Fruit fly (Drosophila melanogaster): ENCODE data around the gene CG10761.

The CG10761 gene

DNA sequence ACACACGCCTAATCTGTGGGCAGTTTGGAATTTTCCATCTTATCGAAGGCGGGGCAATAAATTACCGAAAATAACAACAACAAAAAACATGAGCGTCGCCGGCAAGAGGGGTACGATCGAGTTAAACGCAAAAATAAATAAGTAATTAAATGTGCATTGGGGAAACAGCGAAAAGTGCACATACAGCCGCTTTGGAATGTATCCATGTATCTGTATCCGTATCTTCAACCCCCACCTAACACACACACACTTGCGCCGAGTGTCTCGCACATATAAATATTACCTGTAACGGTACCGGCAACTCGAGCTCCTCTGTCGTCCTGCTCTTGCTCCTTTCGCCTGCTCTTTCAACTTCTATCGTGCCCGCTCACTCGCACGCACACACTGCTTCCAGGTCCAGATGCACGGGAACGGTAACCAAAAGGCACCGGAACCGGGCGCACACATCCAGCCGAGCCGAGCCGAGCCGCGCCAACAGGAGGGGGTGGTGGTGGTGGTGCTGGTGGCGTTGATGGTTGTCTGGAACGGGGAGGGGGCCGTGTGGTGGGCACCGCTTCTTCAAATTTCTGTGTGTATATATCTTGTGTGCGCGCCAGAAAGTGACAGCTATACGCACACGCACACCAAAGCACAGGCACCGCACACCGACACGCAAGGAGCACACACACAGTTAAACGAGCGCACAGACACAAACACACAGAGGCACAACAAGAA, 21.1 kb downstream of the CG10761 start:
- peak; percentile 24 for TF ChIP-seq Dll (optimal IDR thresholded peaks at IDR 0.05)
- TF ChIP-seq pan (optimal IDR thresholded peaks at IDR 0.05) = no peak
- TF ChIP-seq CG8478 (optimal IDR thresholded peaks at IDR 0.05) = peak; percentile 87
- no peak for TF ChIP-seq psq (optimal IDR thresholded peaks at IDR 0.05)

DNA sequence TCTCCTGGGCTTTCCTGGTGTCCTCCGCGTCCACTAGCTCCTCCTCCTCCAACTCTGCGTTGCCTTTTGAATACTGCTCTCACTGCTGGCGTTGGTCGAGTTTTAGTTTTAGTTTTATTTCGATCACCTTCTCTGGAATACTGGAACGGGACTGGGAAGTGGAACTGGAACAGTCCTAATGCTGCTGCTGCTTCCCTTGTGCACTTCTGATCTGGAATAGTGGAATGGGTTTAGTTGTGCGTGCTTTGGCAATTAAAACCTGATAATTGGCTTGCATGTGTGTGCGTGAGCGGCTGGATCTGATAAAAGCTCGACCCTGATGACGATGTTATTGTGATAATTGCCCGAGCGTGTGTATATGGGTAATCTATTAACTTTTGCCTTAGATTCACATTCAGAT, 21.9 kb downstream of the CG10761 start:
- no peak for TF ChIP-seq EcR (GFP tag; optimal IDR thresholded peaks at IDR 0.05)
- TF ChIP-seq Dll (optimal IDR thresholded peaks at IDR 0.05) = no peak
- no peak for TF ChIP-seq pan (optimal IDR thresholded peaks at IDR 0.05)
- TF ChIP-seq CG8478 (optimal IDR thresholded peaks at IDR 0.05) = no peak
- no peak for TF ChIP-seq usp (GFP tag; optimal IDR thresholded peaks at IDR 0.05)
- no peak for TF ChIP-seq psq (optimal IDR thresholded peaks at IDR 0.05)

DNA sequence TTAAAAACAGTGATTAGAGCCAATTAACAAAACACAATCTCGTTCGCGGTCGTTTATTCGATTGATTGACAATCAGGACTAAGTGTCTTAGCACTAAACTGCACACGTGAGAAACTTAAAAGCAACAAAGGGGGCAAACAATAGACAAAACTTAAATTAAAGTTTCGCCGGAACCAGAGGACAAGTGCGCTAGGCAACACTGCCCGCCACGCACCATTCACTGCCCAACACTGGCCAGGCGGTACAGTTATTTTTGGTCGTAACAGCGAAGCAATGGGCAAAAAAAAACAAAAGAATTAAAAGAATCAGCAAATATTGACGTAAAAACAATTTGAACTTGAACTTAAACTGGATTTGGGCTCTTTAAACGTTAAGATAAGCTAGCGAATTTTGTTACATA, 25.3 kb downstream of the CG10761 start:
- no peak for TF ChIP-seq pan (optimal IDR thresholded peaks at IDR 0.05)
- TF ChIP-seq usp (GFP tag; optimal IDR thresholded peaks at IDR 0.05) = no peak
- no peak for TF ChIP-seq psq (optimal IDR thresholded peaks at IDR 0.05)

DNA sequence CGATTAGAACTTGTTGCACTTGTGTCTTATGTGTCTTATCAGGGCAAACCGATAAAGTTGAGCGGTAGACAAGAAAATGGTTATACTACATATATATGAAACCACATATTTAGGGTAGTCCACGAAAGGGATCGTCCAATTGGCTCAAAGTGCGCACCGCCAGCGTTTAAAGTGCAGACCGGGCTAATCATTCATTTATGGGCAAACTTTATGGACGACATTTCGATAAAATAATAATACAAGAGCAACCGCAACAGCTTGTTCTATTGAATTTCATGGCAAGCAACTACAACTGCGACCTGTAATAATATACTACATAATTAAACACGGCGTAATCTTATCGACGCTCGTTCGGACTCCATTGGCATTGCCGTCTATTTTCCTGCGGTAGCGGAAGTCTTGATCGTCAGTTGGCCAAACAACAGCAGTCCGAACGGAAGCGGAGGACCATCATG, 27.1 kb downstream of the CG10761 start, which contains the start of the genes cyr and CG2120:
Gene cyr, minus strand, starts transcription at position 294 of the 455 bp plus-strand sequence.
Gene CG2120, plus strand, starts transcription at position 405 of the 455 bp plus-strand sequence.
- no peak for TF ChIP-seq psq (optimal IDR thresholded peaks at IDR 0.05)
- no peak for TF ChIP-seq EcR (GFP tag; optimal IDR thresholded peaks at IDR 0.05)
- no peak for TF ChIP-seq CG8478 (optimal IDR thresholded peaks at IDR 0.05)
- no peak for TF ChIP-seq pan (optimal IDR thresholded peaks at IDR 0.05)
- TF ChIP-seq Dll (optimal IDR thresholded peaks at IDR 0.05) = no peak
- TF ChIP-seq usp (GFP tag; optimal IDR thresholded peaks at IDR 0.05) = no peak

DNA sequence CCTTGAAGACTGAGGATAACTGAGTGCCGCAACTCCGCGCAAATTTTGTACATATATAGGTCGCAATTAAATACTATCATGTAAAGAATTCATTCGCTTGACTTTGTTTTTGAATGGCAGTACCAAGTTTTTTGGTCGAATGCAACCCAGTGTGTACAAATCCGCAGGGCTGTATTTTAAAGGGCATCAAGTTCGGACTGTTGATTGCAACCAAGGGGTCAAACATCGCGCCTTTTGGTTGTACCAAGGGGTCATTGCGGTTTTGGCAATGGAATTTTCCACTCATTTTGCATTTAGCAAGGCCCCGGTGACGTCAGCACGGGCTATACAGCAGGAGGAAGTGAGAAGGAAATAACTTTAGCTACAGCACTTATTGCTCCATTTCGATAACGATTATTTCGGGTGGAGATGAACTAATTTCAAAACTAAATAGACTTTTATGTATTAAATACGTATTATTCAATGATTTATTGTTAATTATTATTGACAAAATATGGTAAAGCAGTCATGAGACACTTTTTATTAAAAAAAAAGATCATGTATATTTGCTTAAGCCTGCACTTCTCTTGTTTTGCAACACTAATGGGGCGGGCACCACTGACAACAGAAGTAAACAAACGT, 30.8 kb downstream of the CG10761 start, which contains the start of gene CG10958:
Gene CG10958, plus strand, starts transcription at position 593 of the 621 bp plus-strand sequence.
- TF ChIP-seq EcR (GFP tag; optimal IDR thresholded peaks at IDR 0.05) (no peak), pan (optimal IDR thresholded peaks at IDR 0.05) (no peak), psq (optimal IDR thresholded peaks at IDR 0.05) (no peak), CG8478 (optimal IDR thresholded peaks at IDR 0.05) (no peak), usp (GFP tag; optimal IDR thresholded peaks at IDR 0.05) (no peak), Dll (optimal IDR thresholded peaks at IDR 0.05) (no peak)

DNA sequence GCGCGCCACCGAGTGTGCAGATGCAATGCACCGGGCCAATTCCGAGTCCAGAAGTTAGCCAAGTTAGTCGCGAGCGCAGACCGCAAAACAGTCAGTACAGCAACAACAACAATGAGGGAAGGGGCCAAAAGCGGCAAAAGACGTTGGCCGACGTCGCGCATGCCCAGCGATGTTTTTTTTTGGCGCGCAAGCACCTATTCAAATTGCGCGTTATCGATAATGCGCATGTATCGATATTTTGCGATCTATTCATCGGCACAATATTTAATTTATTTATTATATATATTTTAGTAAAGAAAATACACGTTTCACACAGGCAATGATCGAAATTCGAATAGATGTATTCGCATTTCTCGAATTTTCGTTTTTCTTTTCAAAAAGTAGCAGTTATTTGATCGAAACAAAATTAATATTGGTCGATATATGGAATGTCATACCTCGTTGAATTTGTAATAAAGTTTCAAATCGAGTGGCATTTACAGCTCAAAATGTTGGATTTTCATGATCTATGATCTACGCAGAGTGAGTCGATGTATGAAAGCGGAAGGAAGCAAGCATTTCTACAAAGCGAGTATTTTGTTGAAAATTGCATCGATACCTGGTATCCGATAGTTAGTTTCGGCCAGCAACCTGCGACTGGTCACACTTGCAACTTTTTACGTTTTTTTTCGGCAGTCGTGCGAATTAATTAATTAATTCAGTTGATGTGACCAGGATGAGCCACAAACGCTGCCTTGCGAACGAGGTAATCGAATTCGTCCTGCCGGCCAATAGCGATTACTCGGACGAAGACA, 33.2 kb downstream of the CG10761 start, which contains the start of gene CG2116:
Gene CG2116, plus strand, starts transcription at position 609 of the 794 bp plus-strand sequence.
- TF ChIP-seq psq (optimal IDR thresholded peaks at IDR 0.05) = no peak
- TF ChIP-seq pan (optimal IDR thresholded peaks at IDR 0.05) = no peak
- TF ChIP-seq CG8478 (optimal IDR thresholded peaks at IDR 0.05) = no peak
- no peak for TF ChIP-seq EcR (GFP tag; optimal IDR thresholded peaks at IDR 0.05)
- TF ChIP-seq Dll (optimal IDR thresholded peaks at IDR 0.05) = no peak
- no peak for TF ChIP-seq usp (GFP tag; optimal IDR thresholded peaks at IDR 0.05)

DNA sequence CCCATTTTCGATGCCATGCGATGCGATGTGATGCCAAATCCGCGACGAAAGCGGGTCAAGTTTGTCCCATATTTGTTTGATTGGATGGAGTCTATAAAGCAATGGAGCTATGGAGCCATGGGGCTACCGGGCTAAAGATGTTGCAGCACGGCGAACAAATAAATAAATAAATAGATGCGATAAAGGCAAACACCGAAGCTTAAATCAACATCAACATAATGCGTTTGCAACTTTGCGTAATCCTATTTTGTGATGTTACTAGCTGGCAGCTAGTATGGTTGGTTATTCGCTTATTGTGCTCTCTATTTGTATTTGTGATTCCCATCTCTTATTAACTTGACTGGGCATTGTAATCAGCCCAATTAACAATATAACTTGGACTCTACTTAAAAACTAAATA, 34.5 kb downstream of the CG10761 start:
- TF ChIP-seq Dll (optimal IDR thresholded peaks at IDR 0.05) = no peak

DNA sequence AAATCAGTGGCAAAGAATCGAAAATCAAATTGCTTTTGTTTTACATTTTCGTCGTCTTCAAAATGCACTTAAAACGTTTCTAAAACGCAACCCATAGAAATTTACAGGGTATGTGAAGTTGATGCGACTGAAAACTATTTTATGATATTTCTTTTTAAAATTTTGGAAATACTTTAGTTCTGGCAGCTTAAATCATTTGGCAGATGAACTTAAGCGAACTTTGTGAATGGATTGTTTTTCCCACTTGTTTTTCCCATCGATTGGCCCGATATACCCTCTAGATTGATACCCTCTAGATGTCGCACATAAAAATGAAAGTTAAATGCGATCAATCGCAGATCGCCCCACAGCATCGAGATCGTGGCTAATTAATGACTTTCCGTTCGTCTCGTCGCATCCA, 36.4 kb downstream of the CG10761 start:
- TF ChIP-seq pan (optimal IDR thresholded peaks at IDR 0.05) = no peak
- no peak for TF ChIP-seq CG8478 (optimal IDR thresholded peaks at IDR 0.05)
- TF ChIP-seq usp (GFP tag; optimal IDR thresholded peaks at IDR 0.05) = no peak
- TF ChIP-seq Dll (optimal IDR thresholded peaks at IDR 0.05) = no peak
- TF ChIP-seq EcR (GFP tag; optimal IDR thresholded peaks at IDR 0.05) = no peak
- no peak for TF ChIP-seq psq (optimal IDR thresholded peaks at IDR 0.05)

DNA sequence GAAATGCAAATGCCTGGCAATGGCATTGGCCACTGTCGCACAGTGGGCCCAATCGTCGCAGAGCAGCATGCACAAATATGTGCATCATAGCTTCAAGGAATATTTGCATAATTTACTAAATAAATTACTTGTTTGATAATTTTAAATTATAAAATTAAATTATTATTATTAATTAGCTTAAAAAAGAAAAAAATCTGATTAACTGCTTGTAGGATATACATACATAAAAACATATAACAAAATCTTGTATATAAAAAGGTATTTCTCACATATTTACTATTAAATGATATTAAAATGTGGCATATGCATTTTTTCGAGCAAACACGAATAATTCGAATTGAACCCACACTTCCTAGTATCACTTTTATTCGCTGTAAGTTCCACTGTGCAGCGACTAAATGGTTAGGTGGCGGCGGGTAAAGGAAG, 37.4 kb downstream of the CG10761 start:
- TF ChIP-seq psq (optimal IDR thresholded peaks at IDR 0.05) = no peak
- no peak for TF ChIP-seq CG8478 (optimal IDR thresholded peaks at IDR 0.05)
- TF ChIP-seq pan (optimal IDR thresholded peaks at IDR 0.05) = no peak
- TF ChIP-seq usp (GFP tag; optimal IDR thresholded peaks at IDR 0.05) = no peak
- TF ChIP-seq Dll (optimal IDR thresholded peaks at IDR 0.05) = no peak
- TF ChIP-seq EcR (GFP tag; optimal IDR thresholded peaks at IDR 0.05) = no peak

DNA sequence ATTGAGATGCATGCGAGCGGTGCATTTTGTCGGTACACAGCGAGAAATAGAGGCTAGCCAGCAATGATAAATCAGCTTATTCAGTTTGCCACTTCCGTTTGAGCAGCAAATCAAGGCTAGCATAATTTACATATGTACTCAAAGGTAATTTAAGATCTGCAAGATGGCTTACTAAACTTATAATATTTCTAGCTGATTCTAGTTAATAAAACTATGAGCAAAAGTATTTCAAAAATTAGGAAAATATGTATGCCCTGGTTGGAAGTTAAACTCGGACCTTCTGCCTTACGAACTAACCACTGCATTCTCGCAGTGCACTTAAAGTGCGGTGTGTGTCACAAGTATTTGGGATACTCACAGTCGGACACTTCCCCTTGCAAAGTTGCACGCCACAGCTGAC, 39.8 kb downstream of the CG10761 start:
- no peak for TF ChIP-seq Dll (optimal IDR thresholded peaks at IDR 0.05)
- no peak for TF ChIP-seq pan (optimal IDR thresholded peaks at IDR 0.05)
- no peak for TF ChIP-seq EcR (GFP tag; optimal IDR thresholded peaks at IDR 0.05)

DNA sequence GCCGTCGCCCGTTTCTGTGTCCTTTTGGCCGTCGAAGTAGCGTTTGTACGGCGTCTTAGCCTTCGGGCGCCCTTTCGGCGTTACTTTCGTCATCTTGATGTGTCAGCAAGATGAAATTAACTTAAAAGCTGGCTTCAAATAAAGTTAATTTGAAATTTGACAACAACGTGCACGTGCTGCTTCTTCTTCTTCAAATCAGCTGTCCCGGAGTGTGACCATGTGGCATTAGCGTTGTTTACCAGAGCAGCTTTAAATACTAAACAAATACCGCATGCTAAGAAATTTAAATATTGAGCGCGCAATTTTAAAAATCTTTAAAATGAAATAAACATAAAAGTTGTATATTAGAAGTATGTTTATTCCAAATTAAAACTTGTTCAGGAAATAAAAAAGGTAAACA, 41.7 kb downstream of the CG10761 start, which contains the start of gene CG2260:
Gene CG2260, minus strand, starts transcription at position 209 of the 400 bp plus-strand sequence.
- no peak for TF ChIP-seq EcR (GFP tag; optimal IDR thresholded peaks at IDR 0.05)
- no peak for TF ChIP-seq usp (GFP tag; optimal IDR thresholded peaks at IDR 0.05)
- no peak for TF ChIP-seq Dll (optimal IDR thresholded peaks at IDR 0.05)
- no peak for TF ChIP-seq pan (optimal IDR thresholded peaks at IDR 0.05)
- TF ChIP-seq CG8478 (optimal IDR thresholded peaks at IDR 0.05) = no peak
- no peak for TF ChIP-seq psq (optimal IDR thresholded peaks at IDR 0.05)

DNA sequence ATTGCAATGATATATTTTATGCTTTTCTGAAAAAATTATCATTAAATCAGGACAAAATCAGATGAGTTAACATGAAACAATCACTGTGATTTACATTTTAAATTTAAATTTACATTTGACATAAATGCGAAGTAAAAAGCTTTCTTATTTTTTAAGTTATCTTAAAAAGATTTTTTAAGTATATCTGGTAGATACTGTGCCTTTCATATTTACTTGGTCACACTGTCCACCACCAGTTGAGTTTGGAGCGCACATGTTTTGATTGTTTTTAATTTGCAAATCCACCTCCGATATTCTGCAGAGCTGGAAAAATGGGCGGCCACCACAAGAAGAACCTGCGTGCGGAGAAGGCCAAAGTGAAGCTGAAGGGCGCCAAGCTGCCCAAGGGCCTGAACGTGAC, 45.8 kb downstream of the CG10761 start, which contains the start of gene CG1575:
Gene CG1575, plus strand, starts transcription at position 200 of the 400 bp plus-strand sequence.
- no peak for TF ChIP-seq EcR (GFP tag; optimal IDR thresholded peaks at IDR 0.05)
